Worm (Caenorhabditis elegans) whole organism, L3 larva: Measurements from ENCODE around the gene srbc-38.
A peak's percentile ranks its signal among the peaks of the same experiment; 100 is the strongest.

ENCODE experiments used
- ZK546.5 ChIP-seq: sonication (generic microtip); optimal IDR thresholded peaks from 2 replicates; lab custom pipeline; 2017; ENCODE audit warnings: missing biosample characterization, missing genetic modification characterization
- elt-2 ChIP-seq: sonication (generic microtip); optimal IDR thresholded peaks from 2 replicates; lab custom pipeline; 2016; ENCODE audit warnings: missing genetic modification reagents, mild to moderate bottlenecking, missing genetic modification characterization, missing compliant biosample characterization
- fos-1 ChIP-seq: fragments of 150-350 bp; optimal IDR thresholded peaks from 2 replicates; lab custom pipeline; 2014; ENCODE audit warnings: missing biosample characterization, missing genetic modification characterization
- lin-15B ChIP-seq: fragments of 150-350 bp; optimal IDR thresholded peaks from 2 replicates; lab custom pipeline; 2014; ENCODE audit warnings: missing biosample characterization, missing genetic modification characterization
- nhr-23 ChIP-seq: fragments of 150-350 bp; optimal IDR thresholded peaks from 2 replicates; lab custom pipeline; 2014; ENCODE audit warnings: missing biosample characterization, missing genetic modification reagents, missing genetic modification characterization
- nhr-25 ChIP-seq: sonication (generic microtip); optimal IDR thresholded peaks from 2 replicates; lab custom pipeline; 2017; ENCODE audit warnings: missing biosample characterization, missing genetic modification characterization
- nhr-76 ChIP-seq: fragments of 150-350 bp; sonication (generic microtip); optimal IDR thresholded peaks from 5 replicates; lab custom pipeline; 2014; ENCODE audit warnings: missing biosample characterization, missing genetic modification characterization
- unc-39 ChIP-seq: sonication (generic microtip); optimal IDR thresholded peaks from 4 replicates; lab custom pipeline; 2017; ENCODE audit warnings: missing biosample characterization, missing genetic modification characterization
- ztf-11 ChIP-seq: fragments of 150-350 bp; optimal IDR thresholded peaks from 2 replicates; lab custom pipeline; 2014; ENCODE audit warnings: missing biosample characterization, missing genetic modification characterization

DNA sequence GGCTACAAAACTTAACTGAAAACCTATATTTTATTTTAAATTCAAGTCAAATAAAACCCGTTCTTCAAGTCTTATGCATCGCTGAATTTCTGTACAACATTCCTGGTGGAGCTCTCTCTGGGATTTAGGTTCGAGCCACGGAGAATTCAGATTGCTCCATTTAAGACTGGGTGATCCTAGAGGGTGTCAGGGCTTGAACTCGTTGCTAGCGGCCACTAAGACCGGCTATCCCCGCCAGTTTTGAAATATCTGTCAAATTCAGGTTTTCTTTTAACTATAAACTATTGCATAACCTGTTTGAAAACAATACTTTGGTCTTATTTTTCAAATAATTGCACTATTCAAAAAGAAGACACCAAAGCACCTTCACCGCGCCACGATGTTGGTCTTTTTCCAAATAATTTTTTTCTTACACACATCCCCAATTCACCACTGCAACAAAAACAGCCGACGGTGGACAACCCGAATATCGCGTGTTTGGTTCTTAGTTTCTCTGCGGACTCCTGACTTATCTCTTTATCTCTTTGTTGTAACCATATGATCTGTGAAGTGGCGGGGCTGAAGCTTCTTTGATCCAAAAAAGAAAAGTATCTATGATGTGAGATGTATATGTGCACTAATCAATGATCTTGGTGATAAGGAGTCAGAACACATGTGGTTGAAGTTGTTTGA is 21.9 kb downstream of the srbc-38 start:
- TF ChIP-seq ZK546.5 = no peak
- TF ChIP-seq lin-15B (tag; lab: Kevin White, UChicago) = no peak
- TF ChIP-seq unc-39 (tag; lab: Kevin White, UChicago) = no peak
- TF ChIP-seq nhr-23 (tag; lab: Kevin White, UChicago) = peak; percentile 19
- no peak for TF ChIP-seq nhr-76
- TF ChIP-seq elt-2 (tag; lab: Kevin White, UChicago) = peak; percentile 77
- TF ChIP-seq ztf-11 (tag; lab: Kevin White, UChicago) = no peak
- no peak for TF ChIP-seq fos-1 (tag; lab: Kevin White, UChicago)
- TF ChIP-seq nhr-25 (tag; lab: Kevin White, UChicago) = peak; percentile 46
